Worm (Caenorhabditis elegans): ENCODE results near the gene rpl-36.

DNA sequence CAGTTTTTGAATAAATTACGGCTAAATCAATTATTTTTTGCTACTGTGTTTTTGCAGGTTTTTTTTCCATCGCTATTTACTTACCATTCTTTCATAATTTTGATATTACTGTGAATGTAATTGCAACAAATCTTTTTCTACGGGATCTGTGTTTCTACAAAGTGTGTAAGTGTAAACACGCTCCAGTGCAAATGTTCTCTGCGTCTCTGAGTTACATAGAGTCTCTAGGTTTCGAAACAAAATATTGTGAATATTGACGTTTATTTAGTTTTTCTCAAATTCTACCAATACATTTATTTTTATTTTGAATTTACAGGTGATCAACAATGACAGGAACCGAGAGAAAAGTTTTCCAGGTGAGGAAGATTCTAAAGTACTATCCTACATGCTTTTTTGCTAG, 4.0 kb downstream of the rpl-36 start, which contains the start of gene yju-2:
- TF ChIP-seq snpc-4 (GFP tag; optimal IDR thresholded peaks at IDR 0.05) (peak; percentile 31), snpc-4 (tag; optimal IDR thresholded peaks at IDR 0.05) (peak in 2 of 4 experiments; percentile 38 to 41), sdz-38 (tag; optimal IDR thresholded peaks at IDR 0.05) (no peak), ets-4 (GFP tag; optimal IDR thresholded peaks at IDR 0.05) (no peak)
